Worm (Caenorhabditis elegans): Measurements from ENCODE around the gene F49C5.12.

- TF ChIP-seq nhr-11 (tag; optimal IDR thresholded peaks at IDR 0.05) (no peak), F37D6.2 (tag; optimal IDR thresholded peaks at IDR 0.05) (no peak), snpc-4 (tag; optimal IDR thresholded peaks at IDR 0.05) (no peak), madf-9 (GFP tag; conservative IDR thresholded peaks at IDR 0.05) (no peak), aha-1 (tag) (no peak), hmg-1.1 (GFP tag; IDR thresholded peaks at IDR 0.05) (no peak), nhr-28 (tag; optimal IDR thresholded peaks at IDR 0.05) (no peak), ces-1 (GFP tag; optimal IDR thresholded peaks at IDR 0.05) (no peak), hif-1 (tag; optimal IDR thresholded peaks at IDR 0.05) (no peak), nhr-42 (GFP tag; IDR thresholded peaks at IDR 0.05) (no peak), lin-39 (tag; optimal IDR thresholded peaks at IDR 0.05) (no peak)
Observed at ce11 chrII:12580952-12581351, 20.8 kb upstream of the F49C5.12 start, which contains the start of gene clec-4.

Data from whole organism, L4 larva.